Fruit fly (Drosophila melanogaster) whole organism, embryonic: ENCODE results near the gene MAPk-Ak2.

Experiments
- BEAF-32 ChIP-seq: fragments of 200-800 bp; sonication (Bioruptor generic); optimal IDR thresholded peaks from 3 replicates; lab custom pipeline; 2017; ENCODE audit warnings: missing biosample characterization, missing genetic modification characterization, mild to moderate bottlenecking, moderate library complexity, missing genetic modification reagents
- CG10147 ChIP-seq: fragments of 200-800 bp; sonication (Bioruptor generic); optimal IDR thresholded peaks from 2 replicates; lab custom pipeline; 2019; ENCODE audit warnings: missing biosample characterization, mild to moderate bottlenecking, missing genetic modification characterization, moderate library complexity
- CG10366 ChIP-seq: fragments of 200-800 bp; sonication (Bioruptor generic); IDR thresholded peaks from 2 replicates; pipeline ENCODE4 v1.3.6; 2022; ENCODE audit warnings: missing biosample characterization, missing genetic modification characterization
- CG10431 ChIP-seq: fragments of 200-800 bp; sonication (Bioruptor generic); optimal IDR thresholded peaks from 3 replicates; lab custom pipeline; 2018; ENCODE audit warnings: missing biosample characterization, mild to moderate bottlenecking, missing genetic modification characterization
- CG10979 ChIP-seq: fragments of 200-800 bp; sonication (Bioruptor generic); optimal IDR thresholded peaks from 2 replicates; lab custom pipeline; 2018; ENCODE audit warnings: missing biosample characterization, mild to moderate bottlenecking, missing genetic modification characterization, moderate library complexity
- CG14014 ChIP-seq: fragments of 200-800 bp; sonication (Bioruptor generic); IDR thresholded peaks from 2 replicates; pipeline ENCODE4 v1.3.6; 2022; ENCODE audit warnings: missing biosample characterization, missing genetic modification characterization
- CG14860 ChIP-seq: fragments of 200-800 bp; sonication (Bioruptor generic); IDR thresholded peaks from 3 replicates; pipeline ENCODE4 v1.3.6; 2022; ENCODE audit warnings: missing biosample characterization, missing genetic modification characterization; ENCODE audit not compliant: partially characterized antibody
- CG15514 ChIP-seq: fragments of 200-800 bp; sonication (Bioruptor generic); optimal IDR thresholded peaks from 3 replicates; lab custom pipeline; 2017; ENCODE audit warnings: missing biosample characterization, missing genetic modification characterization, mild to moderate bottlenecking, moderate library complexity, missing genetic modification reagents
- CG16813 ChIP-seq: fragments of 200-800 bp; sonication (Bioruptor generic); IDR thresholded peaks from 3 replicates; pipeline ENCODE4 v1.3.6; 2022; ENCODE audit warnings: missing biosample characterization, missing genetic modification characterization; ENCODE audit not compliant: partially characterized antibody
- CG16815 ChIP-seq: fragments of 200-800 bp; sonication (Bioruptor generic); optimal IDR thresholded peaks from 3 replicates; lab custom pipeline; 2017; ENCODE audit warnings: missing biosample characterization, mild to moderate bottlenecking, missing genetic modification characterization
- CG34224 ChIP-seq: fragments of 200-800 bp; sonication (Bioruptor generic); IDR thresholded peaks from 3 replicates; pipeline ENCODE4 v1.3.6; 2022; ENCODE audit warnings: missing biosample characterization, missing genetic modification characterization; ENCODE audit not compliant: partially characterized antibody
- CG3995 ChIP-seq: fragments of 200-800 bp; sonication (Bioruptor generic); optimal IDR thresholded peaks from 3 replicates; lab custom pipeline; 2016; ENCODE audit warnings: missing biosample characterization, missing genetic modification characterization
- CG6791 ChIP-seq: fragments of 200-800 bp; sonication (Bioruptor generic); IDR thresholded peaks from 3 replicates; pipeline ENCODE4 v1.3.6; 2022; ENCODE audit warnings: missing biosample characterization, missing genetic modification characterization; ENCODE audit not compliant: partially characterized antibody
- CG6854 ChIP-seq: fragments of 200-800 bp; sonication (Bioruptor generic); optimal IDR thresholded peaks from 3 replicates; lab custom pipeline; 2017; ENCODE audit warnings: missing biosample characterization, mild to moderate bottlenecking, missing genetic modification characterization
- CG8478 ChIP-seq: fragments of >200 bp; optimal IDR thresholded peaks from 2 replicates; lab custom pipeline; 2018
- Doc3 ChIP-seq: fragments of 200-800 bp; sonication (Bioruptor generic); IDR thresholded peaks from 3 replicates; pipeline ENCODE4 v1.3.6; 2022; ENCODE audit warnings: missing biosample characterization, missing genetic modification characterization; ENCODE audit not compliant: partially characterized antibody
- Dref ChIP-seq: fragments of 200-800 bp; sonication (Bioruptor generic); IDR thresholded peaks from 2 replicates; pipeline ENCODE4 v1.3.6; 2022; ENCODE audit warnings: missing biosample characterization, missing genetic modification characterization
- HLH4C ChIP-seq: fragments of 200-800 bp; sonication (Bioruptor generic); IDR thresholded peaks from 3 replicates; pipeline ENCODE4 v1.3.6; 2022; ENCODE audit warnings: missing biosample characterization, missing genetic modification characterization; ENCODE audit not compliant: partially characterized antibody
- Med ChIP-seq: fragments of 200-800 bp; sonication (Bioruptor generic); peaks from one replicate; lab custom pipeline; 2016; ENCODE audit warnings: missing biosample characterization, missing genetic modification characterization, mild to moderate bottlenecking, inconsistent platforms, moderate library complexity
- Mrtf ChIP-seq: fragments of 200-800 bp; sonication (Bioruptor generic); IDR thresholded peaks from 3 replicates; pipeline ENCODE4 v1.3.6; 2022; ENCODE audit warnings: missing biosample characterization, missing genetic modification characterization
- Neu2 ChIP-seq: fragments of 200-800 bp; sonication (Bioruptor generic); optimal IDR thresholded peaks from 3 replicates; lab custom pipeline; 2016; ENCODE audit warnings: missing biosample characterization, missing genetic modification characterization, borderline replicate concordance
- Oli ChIP-seq: fragments of 200-800 bp; sonication (Bioruptor generic); optimal IDR thresholded peaks from 2 replicates; lab custom pipeline; 2018; ENCODE audit warnings: missing biosample characterization, mild to moderate bottlenecking, missing genetic modification characterization, moderate library complexity
- Opbp ChIP-seq: fragments of 200-800 bp; sonication (Bioruptor generic); IDR thresholded peaks from 3 replicates; pipeline ENCODE4 v1.3.6; 2022; ENCODE audit warnings: missing biosample characterization, missing genetic modification characterization; ENCODE audit not compliant: partially characterized antibody
- Scr ChIP-seq: fragments of 200-800 bp; sonication (Bioruptor generic); IDR thresholded peaks from 2 replicates; pipeline ENCODE4 v1.3.6; 2022; ENCODE audit warnings: missing biosample characterization, missing genetic modification characterization; ENCODE audit not compliant: partially characterized antibody
- amos ChIP-seq: fragments of 200-800 bp; sonication (Bioruptor generic); IDR thresholded peaks from 2 replicates; pipeline ENCODE4 v1.3.6; 2022; ENCODE audit warnings: missing biosample characterization, missing genetic modification characterization; ENCODE audit not compliant: partially characterized antibody
- cad ChIP-seq: fragments of >200 bp; optimal IDR thresholded peaks from 2 replicates; lab custom pipeline; 2017; ENCODE audit warnings: missing biosample characterization, missing genetic modification characterization
- cg ChIP-seq: fragments of 200-800 bp; sonication (Bioruptor generic); optimal IDR thresholded peaks from 3 replicates; lab custom pipeline; 2019; ENCODE audit warnings: missing biosample characterization, mild to moderate bottlenecking, missing genetic modification characterization, moderate library complexity
- chinmo ChIP-seq: fragments of 200-800 bp; sonication (Bioruptor generic); IDR thresholded peaks from 4 replicates; pipeline ENCODE4 v1.3.6; 2022; ENCODE audit warnings: missing biosample characterization, missing genetic modification characterization; ENCODE audit not compliant: partially characterized antibody
- corto ChIP-seq: fragments of 200-800 bp; sonication (Bioruptor generic); optimal IDR thresholded peaks from 2 replicates; lab custom pipeline; 2016; ENCODE audit warnings: missing biosample characterization, mild to moderate bottlenecking, missing genetic modification characterization, moderate library complexity
- exex ChIP-seq: fragments of 200-800 bp; sonication (Bioruptor generic); optimal IDR thresholded peaks from 4 replicates; lab custom pipeline; 2018; ENCODE audit warnings: missing biosample characterization, mild to moderate bottlenecking, missing genetic modification characterization, moderate library complexity
- grn ChIP-seq: fragments of 200-800 bp; sonication (Bioruptor generic); optimal IDR thresholded peaks from 3 replicates; lab custom pipeline; 2017; ENCODE audit warnings: missing biosample characterization, missing genetic modification characterization
- hbn ChIP-seq: fragments of 200-800 bp; sonication (Bioruptor generic); IDR thresholded peaks from 2 replicates; pipeline ENCODE4 v1.3.6; 2022; ENCODE audit warnings: missing biosample characterization, missing genetic modification characterization; ENCODE audit not compliant: partially characterized antibody
- mirr ChIP-seq: fragments of 200-800 bp; sonication (Bioruptor generic); optimal IDR thresholded peaks from 3 replicates; lab custom pipeline; 2018; ENCODE audit warnings: missing biosample characterization, mild to moderate bottlenecking, missing genetic modification characterization
- p53 ChIP-seq: fragments of 200-800 bp; sonication (Bioruptor generic); optimal IDR thresholded peaks from 2 replicates; lab custom pipeline; 2016; ENCODE audit warnings: missing biosample characterization, missing genetic modification characterization
- repo ChIP-seq: fragments of 200-800 bp; sonication (Bioruptor generic); optimal IDR thresholded peaks from 2 replicates; lab custom pipeline; 2016; ENCODE audit warnings: missing biosample characterization, missing genetic modification characterization
- vnd ChIP-seq: fragments of 200-800 bp; sonication (Bioruptor generic); IDR thresholded peaks from 3 replicates; pipeline ENCODE4 v1.3.6; 2022; ENCODE audit warnings: missing biosample characterization, missing genetic modification characterization; ENCODE audit not compliant: partially characterized antibody
- zen2 ChIP-seq: fragments of 200-800 bp; sonication (Bioruptor generic); IDR thresholded peaks from 3 replicates; pipeline ENCODE4 v1.3.6; 2022; ENCODE audit warnings: missing biosample characterization, missing genetic modification characterization; ENCODE audit not compliant: partially characterized antibody

MAPk-Ak2 gene

DNA sequence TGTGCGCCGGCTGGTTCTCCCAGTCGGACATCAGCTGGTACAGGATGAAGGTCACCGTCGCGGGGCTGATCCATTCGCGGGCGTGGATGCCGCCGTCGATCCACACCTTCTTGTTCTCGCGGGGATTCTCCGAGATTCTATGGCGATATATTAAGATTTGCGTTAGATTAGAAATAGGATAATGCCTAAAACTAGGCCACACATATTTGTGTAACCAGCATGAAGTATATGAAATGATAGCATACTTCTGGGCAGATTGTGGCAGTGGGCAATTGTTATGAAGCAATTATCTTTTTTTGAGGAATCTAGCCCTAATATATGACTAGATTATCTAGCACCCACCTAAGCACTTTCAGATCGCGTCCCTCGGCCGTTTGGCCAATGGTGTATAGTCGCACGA is 2.7 kb upstream of the MAPk-Ak2 start:
- peak; percentile 94 for TF ChIP-seq grn (GFP tag; lab: Kevin White, UChicago)
- TF ChIP-seq exex (tag; lab: Kevin White, UChicago), result no peak
- no peak for TF ChIP-seq Mrtf (GFP tag; lab: Robert Waterston, UW)
- TF ChIP-seq chinmo, result no peak
- TF ChIP-seq Med, result peak; percentile 46
- no peak for TF ChIP-seq CG6791 (GFP tag; lab: Robert Waterston, UW)
- TF ChIP-seq CG3995, result no peak
- no peak for TF ChIP-seq p53
- TF ChIP-seq CG16815 (GFP tag; lab: Kevin White, UChicago), result no peak
- TF ChIP-seq cad (GFP tag; lab: Kevin White, UChicago), result no peak
- no peak for TF ChIP-seq CG15514 (GFP tag; lab: Kevin White, UChicago)
- no peak for TF ChIP-seq mirr
- no peak for TF ChIP-seq CG14014 (GFP tag; lab: Robert Waterston, UW)

DNA sequence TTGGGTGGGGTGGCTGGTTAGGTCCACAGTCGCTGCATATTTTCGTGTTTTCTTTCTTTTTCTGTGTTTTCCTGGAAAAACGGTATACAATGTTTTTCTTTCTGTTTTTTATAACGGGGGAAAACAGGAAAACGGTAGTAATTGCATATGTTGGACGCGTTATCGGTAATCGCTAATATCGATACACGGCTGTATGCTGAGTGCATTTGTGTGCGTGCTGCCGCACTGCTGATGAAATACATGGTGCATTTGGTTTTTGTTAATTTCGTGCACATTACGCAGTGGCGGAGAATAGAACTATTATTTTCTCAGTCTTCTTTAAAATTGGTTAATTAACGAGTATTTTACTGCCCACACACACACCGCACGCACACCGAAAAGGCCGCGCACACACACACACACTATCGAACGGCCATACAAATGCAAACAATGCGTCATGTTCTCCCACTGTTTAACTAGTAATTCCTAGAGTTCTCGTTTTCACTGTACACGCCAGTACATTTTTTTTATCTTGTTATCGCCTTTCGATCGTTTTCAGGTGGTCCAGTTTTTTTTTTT is 481 bp downstream of the MAPk-Ak2 start:
- TF ChIP-seq chinmo (0 out of 4 replicates have a peak, but pooled peaks have one; percentile 47), CG6791 (GFP tag; lab: Robert Waterston, UW) (peak; percentile 44; the same call in 1 of the 3 replicates), amos (GFP tag; lab: Robert Waterston, UW) (peak; percentile 20; the same call in 1 of the 2 replicates), CG10366 (no peak), CG8478 (lab: Kevin White, UChicago) (peak; percentile 61), vnd (GFP tag; lab: Robert Waterston, UW) (peak; percentile 26; the same call in 1 of the 3 replicates), Neu2 (no peak), BEAF-32 (GFP tag; lab: Kevin White, UChicago) (peak; percentile 16), cg (GFP tag; lab: Kevin White, UChicago) (peak; percentile 92), CG10979 (tag; lab: Kevin White, UChicago) (peak; percentile 17), CG10147 (GFP tag; lab: Kevin White, UChicago) (peak; percentile 65), Oli (tag; lab: Kevin White, UChicago) (no peak), repo (no peak), CG34224 (GFP tag; lab: Robert Waterston, UW) (peak; percentile 18; the same call in 1 of the 3 replicates), CG14860 (no peak), Scr (GFP tag; lab: Robert Waterston, UW) (peak; percentile 18), hbn (0 out of 2 replicates have a peak, but pooled peaks have one; percentile 19), CG6854 (GFP tag; lab: Kevin White, UChicago) (no peak), zen2 (GFP tag; lab: Robert Waterston, UW) (0 out of 3 replicates have a peak, but pooled peaks have one; percentile 15), Dref (GFP tag; lab: Robert Waterston, UW) (peak; percentile 55), CG16813 (GFP tag; lab: Robert Waterston, UW) (peak; percentile 24; the same call in 1 of the 3 replicates), Doc3 (GFP tag; lab: Robert Waterston, UW) (0 out of 3 replicates have a peak, but pooled peaks have one; percentile 15), corto (GFP tag; lab: Kevin White, UChicago) (no peak), Opbp (GFP tag; lab: Robert Waterston, UW) (peak; percentile 54; the same call in 1 of the 3 replicates), CG10431 (GFP tag; lab: Kevin White, UChicago) (peak; percentile 94), HLH4C (GFP tag; lab: Robert Waterston, UW) (peak; percentile 19; the same call in 1 of the 3 replicates)
